Worm (Caenorhabditis elegans) whole organism, L4 larva: ENCODE measurements around the gene F15A4.5.

Experiments
- D1046.2 ChIP-seq: fragments of 200-800 bp; sonication (Bioruptor generic); IDR thresholded peaks from 2 replicates; pipeline ENCODE4 v1.3.6; 2022; ENCODE audit warnings: missing genetic modification characterization, missing compliant biosample characterization
- F26F4.8 ChIP-seq: fragments of 200-800 bp; sonication (Bioruptor generic); conservative IDR thresholded peaks from 2 replicates; pipeline ENCODE4 v1.3.6; 2022; ENCODE audit warnings: missing genetic modification characterization, missing compliant biosample characterization
- F44E2.7 ChIP-seq: fragments of 200-800 bp; sonication (Bioruptor generic); IDR thresholded peaks from 2 replicates; pipeline ENCODE4 v2.1.2; 2022; ENCODE audit warnings: missing genetic modification characterization, missing compliant biosample characterization
- F49E8.2 ChIP-seq: sonication (generic microtip); optimal IDR thresholded peaks from 2 replicates; lab custom pipeline; 2016; ENCODE audit warnings: missing compliant biosample characterization, mild to moderate bottlenecking, missing genetic modification characterization, borderline replicate concordance
- T20F7.1 ChIP-seq: fragments of 200-800 bp; sonication (Bioruptor generic); optimal IDR thresholded peaks from 2 replicates; lab custom pipeline; 2018; ENCODE audit warnings: mild to moderate bottlenecking, missing genetic modification characterization, missing compliant biosample characterization
- T26A8.4 ChIP-seq: fragments of 200-800 bp; sonication (Bioruptor generic); IDR thresholded peaks from 2 replicates; pipeline ENCODE4 v1.3.6; 2022; ENCODE audit warnings: missing genetic modification characterization, missing compliant biosample characterization
- ZK337.2 ChIP-seq: fragments of 200-800 bp; sonication (Bioruptor generic); IDR thresholded peaks from 2 replicates; pipeline ENCODE4 v1.3.6; 2022; ENCODE audit warnings: missing genetic modification reagents, missing genetic modification characterization, missing compliant biosample characterization
- ZK546.5 ChIP-seq, 2 experiments: sonication (generic microtip); optimal IDR thresholded peaks; 2 replicates each; lab custom pipeline; 2017; ENCODE audit warnings: missing biosample characterization in 2 of 2, missing genetic modification characterization in 2 of 2
- aha-1 ChIP-seq: fragments of 150-350 bp; peaks from one replicate; lab custom pipeline; 2014; ENCODE audit warnings: missing biosample characterization, missing genetic modification characterization
- aly-2 ChIP-seq: sonication (generic microtip); optimal IDR thresholded peaks from 2 replicates; lab custom pipeline; 2018; ENCODE audit warnings: missing biosample characterization, missing genetic modification characterization
- arid-1 ChIP-seq: fragments of 200-800 bp; sonication (Bioruptor generic); conservative IDR thresholded peaks from 2 replicates; pipeline ENCODE4 v1.3.6; 2022; ENCODE audit warnings: missing genetic modification reagents, missing genetic modification characterization, missing compliant biosample characterization
- ceh-20 ChIP-seq: fragments of 200-800 bp; sonication (Bioruptor generic); IDR thresholded peaks from 2 replicates; pipeline ENCODE4 v1.3.6; 2022; ENCODE audit warnings: missing genetic modification reagents, missing genetic modification characterization, missing compliant biosample characterization
- ceh-28 ChIP-seq: fragments of 150-350 bp; optimal IDR thresholded peaks from 2 replicates; lab custom pipeline; 2014; ENCODE audit warnings: missing biosample characterization, missing genetic modification reagents, missing genetic modification characterization
- ceh-44 ChIP-seq: fragments of 200-800 bp; sonication (Bioruptor generic); IDR thresholded peaks from 2 replicates; pipeline ENCODE4 v1.3.6; 2022; ENCODE audit warnings: missing genetic modification reagents, missing genetic modification characterization, missing compliant biosample characterization
- ceh-82 ChIP-seq: sonication (generic microtip); optimal IDR thresholded peaks from 2 replicates; lab custom pipeline; 2017; ENCODE audit warnings: missing biosample characterization, missing genetic modification characterization
- cey-2 ChIP-seq: sonication (generic microtip); optimal IDR thresholded peaks from 3 replicates; lab custom pipeline; 2017; ENCODE audit warnings: missing genetic modification characterization, mild to moderate bottlenecking, missing compliant biosample characterization, antibody characterized with exemption, borderline replicate concordance; ENCODE audit not compliant: insufficient read depth
- daf-8 ChIP-seq: fragments of 200-800 bp; sonication (Bioruptor generic); IDR thresholded peaks from 2 replicates; pipeline ENCODE4 v1.3.6; 2022; ENCODE audit warnings: missing genetic modification characterization, missing compliant biosample characterization
- dmd-8 ChIP-seq: fragments of 200-800 bp; sonication (Bioruptor generic); IDR thresholded peaks from 2 replicates; pipeline ENCODE4 v1.3.6; 2022; ENCODE audit warnings: missing genetic modification characterization, missing compliant biosample characterization
- dmd-9 ChIP-seq: fragments of 200-800 bp; sonication (Bioruptor generic); IDR thresholded peaks from 2 replicates; pipeline ENCODE4 v1.3.6; 2022; ENCODE audit warnings: missing genetic modification reagents, missing genetic modification characterization, missing compliant biosample characterization
- duxl-1 ChIP-seq: sonication (generic microtip); optimal IDR thresholded peaks from 2 replicates; lab custom pipeline; 2016; ENCODE audit warnings: mild to moderate bottlenecking, missing genetic modification characterization, moderate library complexity, missing compliant biosample characterization; ENCODE audit not compliant: poor library complexity
- egl-27 ChIP-seq: sonication (generic microtip); optimal IDR thresholded peaks from 3 replicates; lab custom pipeline; 2017; ENCODE audit warnings: missing biosample characterization, missing genetic modification reagents, missing genetic modification characterization
- hif-1 ChIP-seq, 2 experiments: sonication (generic microtip); optimal IDR thresholded peaks; 2 replicates each; lab custom pipeline; 2016 to 2017; ENCODE audit warnings: missing compliant biosample characterization in 2 of 2, missing genetic modification characterization in 2 of 2, missing genetic modification reagents in 2 of 2, missing genotype in 2 of 2, mild to moderate bottlenecking in 1 of 2
- hlh-11 ChIP-seq: fragments of 200-800 bp; sonication (Bioruptor generic); optimal IDR thresholded peaks from 2 replicates; lab custom pipeline; 2018; ENCODE audit warnings: mild to moderate bottlenecking, missing genetic modification characterization, missing compliant biosample characterization
- hlh-30 ChIP-seq: sonication (generic microtip); optimal IDR thresholded peaks from 2 replicates; lab custom pipeline; 2017; ENCODE audit warnings: antibody characterized with exemption, mild to moderate bottlenecking, missing genetic modification characterization, missing compliant biosample characterization; ENCODE audit not compliant: insufficient read depth
- lim-7 ChIP-seq: fragments of 200-800 bp; sonication (Bioruptor generic); IDR thresholded peaks from 2 replicates; pipeline ENCODE4 v1.3.6; 2022; ENCODE audit warnings: missing genetic modification characterization, missing compliant biosample characterization
- lin-1 ChIP-seq: fragments of 200-800 bp; sonication (Bioruptor generic); IDR thresholded peaks from 2 replicates; pipeline ENCODE4 v1.3.6; 2022; ENCODE audit warnings: missing genetic modification reagents, missing genetic modification characterization, missing compliant biosample characterization
- lin-13 ChIP-seq: fragments of 150-350 bp; optimal IDR thresholded peaks from 2 replicates; lab custom pipeline; 2014; ENCODE audit warnings: missing biosample characterization, missing genetic modification reagents, missing genetic modification characterization
- lin-15B ChIP-seq: fragments of 150-350 bp; sonication (generic microtip); optimal IDR thresholded peaks from 3 replicates; lab custom pipeline; 2014; ENCODE audit warnings: missing biosample characterization, missing genetic modification characterization
- lin-38 ChIP-seq: fragments of 200-800 bp; sonication (Bioruptor generic); IDR thresholded peaks from 2 replicates; pipeline ENCODE4 v1.3.6; 2022; ENCODE audit warnings: missing genetic modification reagents, missing genetic modification characterization, missing compliant biosample characterization
- mdt-29 ChIP-seq: fragments of 200-800 bp; sonication (Bioruptor generic); IDR thresholded peaks from 2 replicates; pipeline ENCODE4 v1.3.6; 2022; ENCODE audit warnings: missing genetic modification reagents, missing genetic modification characterization, missing compliant biosample characterization
- nhr-102 ChIP-seq: sonication (generic microtip); optimal IDR thresholded peaks from 2 replicates; lab custom pipeline; 2016; ENCODE audit warnings: mild to moderate bottlenecking, missing genetic modification characterization, moderate library complexity, missing compliant biosample characterization
- nhr-11 ChIP-seq: fragments of 150-350 bp; optimal IDR thresholded peaks from 2 replicates; lab custom pipeline; 2014; ENCODE audit warnings: missing biosample characterization, missing genetic modification characterization
- nhr-111 ChIP-seq: fragments of 200-800 bp; sonication (Bioruptor generic); optimal IDR thresholded peaks from 2 replicates; lab custom pipeline; 2018; ENCODE audit warnings: mild to moderate bottlenecking, missing genetic modification characterization, missing compliant biosample characterization
- nhr-237 ChIP-seq: sonication (generic microtip); optimal IDR thresholded peaks from 2 replicates; lab custom pipeline; 2017; ENCODE audit warnings: missing biosample characterization, missing genetic modification characterization
- nhr-42 ChIP-seq: fragments of 200-800 bp; sonication (Bioruptor generic); IDR thresholded peaks from 2 replicates; pipeline ENCODE4 v1.3.6; 2022; ENCODE audit warnings: missing genetic modification characterization, missing compliant biosample characterization
- php-3 ChIP-seq: fragments of 200-800 bp; sonication (Bioruptor generic); IDR thresholded peaks from 2 replicates; pipeline ENCODE4 v1.3.6; 2022; ENCODE audit warnings: missing genetic modification reagents, missing genetic modification characterization, missing compliant biosample characterization
- pqm-1 ChIP-seq: sonication (generic microtip); optimal IDR thresholded peaks from 2 replicates; lab custom pipeline; 2017; ENCODE audit warnings: missing biosample characterization, missing genetic modification characterization
- rbr-2 ChIP-seq: sonication (generic microtip); optimal IDR thresholded peaks from 2 replicates; lab custom pipeline; 2016; ENCODE audit warnings: missing genotype, missing genetic modification characterization, missing compliant biosample characterization
- saeg-2 ChIP-seq: fragments of 200-800 bp; sonication (Bioruptor generic); IDR thresholded peaks from 2 replicates; pipeline ENCODE4 v1.3.6; 2022; ENCODE audit warnings: missing genetic modification reagents, missing genetic modification characterization, missing compliant biosample characterization
- skn-1 ChIP-seq: fragments of 150-350 bp; optimal IDR thresholded peaks from 2 replicates; lab custom pipeline; 2014; ENCODE audit warnings: missing biosample characterization, missing genetic modification characterization
- unc-39 ChIP-seq: sonication (generic microtip); optimal IDR thresholded peaks from 2 replicates; lab custom pipeline; 2017; ENCODE audit warnings: missing biosample characterization, missing genetic modification characterization
- vab-7 ChIP-seq: fragments of 200-800 bp; sonication (Bioruptor generic); IDR thresholded peaks from 2 replicates; pipeline ENCODE4 v1.3.6; 2022; ENCODE audit warnings: missing genetic modification reagents, missing genetic modification characterization, missing compliant biosample characterization
- zag-1 ChIP-seq: fragments of 150-350 bp; optimal IDR thresholded peaks from 2 replicates; lab custom pipeline; 2014; ENCODE audit warnings: missing biosample characterization, missing genetic modification characterization

The F15A4.5 gene

DNA sequence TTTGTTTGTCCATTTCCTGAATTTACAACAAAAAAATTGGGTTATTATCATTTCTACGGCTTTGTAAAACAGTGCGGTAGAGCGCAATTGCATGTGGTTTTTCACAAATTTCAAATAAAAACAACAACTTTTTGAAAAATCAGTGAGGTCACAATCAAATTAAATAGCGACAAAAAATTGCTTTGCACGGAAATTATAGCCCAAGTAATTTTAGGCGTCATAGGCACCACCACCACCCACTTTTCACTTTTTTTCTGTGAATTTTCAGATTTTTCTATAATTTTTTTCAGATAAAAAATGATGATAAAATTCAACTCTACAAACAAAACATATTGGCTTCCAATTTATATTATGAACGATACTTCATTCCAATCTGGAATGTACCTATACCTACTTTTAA is 13.8 kb downstream of the F15A4.5 start, which contains the start of gene sre-38:
TSS of gene sre-38 (plus strand) at position 301 of the 400 bp plus-strand sequence.
- TF ChIP-seq dmd-8 (GFP tag; lab: Robert Waterston, UW) (no peak), saeg-2 (GFP tag; lab: Robert Waterston, UW) (no peak), arid-1 (no peak), skn-1 (tag; lab: Kevin White, UChicago) (no peak), nhr-111 (no peak), daf-8 (no peak), lim-7 (GFP tag; lab: Robert Waterston, UW) (no peak), pqm-1 (tag; lab: Kevin White, UChicago) (no peak), ceh-20 (GFP tag; lab: Robert Waterston, UW) (no peak), lin-15B (tag; lab: Kevin White, UChicago) (no peak), T20F7.1 (GFP tag; lab: Kevin White, UChicago) (no peak), ceh-82 (no peak), aly-2 (tag; lab: Kevin White, UChicago) (no peak), F44E2.7 (GFP tag; lab: Robert Waterston, UW) (no peak), duxl-1 (tag; lab: Kevin White, UChicago) (no peak), cey-2 (no peak), nhr-102 (tag; lab: Kevin White, UChicago) (no peak), lin-38 (GFP tag; lab: Robert Waterston, UW) (no peak), nhr-11 (tag; lab: Kevin White, UChicago) (no peak)
- TF ChIP-seq, all 104 proteins: peak for 0

DNA sequence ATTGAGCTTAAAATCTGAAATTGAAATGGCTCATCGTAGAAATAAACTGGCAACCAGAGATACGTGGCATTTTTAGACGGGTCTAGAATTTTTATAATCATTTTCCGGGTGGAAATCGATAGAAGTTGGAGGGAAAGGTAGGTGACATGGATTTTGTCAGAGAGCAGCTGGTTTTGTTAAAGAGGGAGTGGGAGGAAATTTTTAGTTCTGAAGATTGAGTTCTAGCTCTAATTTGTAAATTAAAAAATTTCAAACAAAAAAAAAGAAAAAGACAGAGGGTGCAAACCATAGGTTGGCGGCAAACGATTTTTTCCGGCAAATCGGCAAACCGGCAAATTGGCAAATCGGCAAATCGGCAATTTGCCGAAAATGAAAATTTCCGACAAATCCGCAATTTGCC is 14.4 kb downstream of the F15A4.5 start, which contains the start of gene sre-32:
TSS of gene sre-32 (minus strand) at position 101 of the 400 bp plus-strand sequence.
- TF ChIP-seq ZK546.5 (tag; optimal IDR thresholded peaks at IDR 0.05; lab: Kevin White, UChicago), result no peak
- no peak for TF ChIP-seq nhr-42 (GFP tag; lab: Robert Waterston, UW)
- no peak for TF ChIP-seq F26F4.8
- no peak for TF ChIP-seq zag-1
- TF ChIP-seq hlh-11, result no peak
- TF ChIP-seq T26A8.4 (GFP tag; lab: Robert Waterston, UW), result no peak
- TF ChIP-seq ceh-28 (tag; lab: Kevin White, UChicago), result no peak

ce11 chrII:12452754-12453352 is 18.2 kb downstream of the F15A4.5 start, which contains the start of the genes sre-35 and sre-33:
sre-35 (minus strand) TSS chrII:12452854.
sre-33 (plus strand) TSS chrII:12453302.
- TF ChIP-seq rbr-2 (tag; lab: Kevin White, UChicago) (no peak), aha-1 (tag; lab: Kevin White, UChicago) (peak; percentile 81)

DNA sequence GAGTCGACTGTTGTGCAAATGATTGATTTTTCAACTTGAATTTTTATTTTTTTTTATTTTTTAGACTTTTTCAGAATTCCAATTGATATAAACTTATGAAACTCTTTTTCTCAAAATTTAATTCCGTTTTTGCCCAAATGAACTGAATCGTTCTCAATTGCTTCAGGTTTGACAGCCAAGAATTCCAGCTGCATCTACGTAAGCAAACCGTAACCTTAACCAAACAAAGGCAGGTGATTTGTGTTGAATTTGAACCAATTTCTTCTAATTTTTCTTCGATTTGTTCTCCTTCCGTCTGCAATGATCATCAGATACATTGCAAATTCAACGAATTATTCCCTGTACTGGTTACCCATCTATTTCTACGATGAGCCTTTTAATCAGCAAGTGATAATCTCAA is 21.2 kb downstream of the F15A4.5 start, which contains the start of gene sre-34:
TSS of gene sre-34 (plus strand) at position 301 of the 400 bp plus-strand sequence.
- TF ChIP-seq dmd-9 (GFP tag; lab: Robert Waterston, UW) (no peak), hlh-30 (tag; lab: Kevin White, UChicago) (no peak), lin-13 (GFP tag; lab: Kevin White, UChicago) (no peak), ZK337.2 (GFP tag; lab: Robert Waterston, UW) (no peak), F49E8.2 (tag; lab: Kevin White, UChicago) (no peak), aha-1 (tag; lab: Kevin White, UChicago) (no peak), saeg-2 (GFP tag; lab: Robert Waterston, UW) (no peak), rbr-2 (tag; lab: Kevin White, UChicago) (no peak)

DNA sequence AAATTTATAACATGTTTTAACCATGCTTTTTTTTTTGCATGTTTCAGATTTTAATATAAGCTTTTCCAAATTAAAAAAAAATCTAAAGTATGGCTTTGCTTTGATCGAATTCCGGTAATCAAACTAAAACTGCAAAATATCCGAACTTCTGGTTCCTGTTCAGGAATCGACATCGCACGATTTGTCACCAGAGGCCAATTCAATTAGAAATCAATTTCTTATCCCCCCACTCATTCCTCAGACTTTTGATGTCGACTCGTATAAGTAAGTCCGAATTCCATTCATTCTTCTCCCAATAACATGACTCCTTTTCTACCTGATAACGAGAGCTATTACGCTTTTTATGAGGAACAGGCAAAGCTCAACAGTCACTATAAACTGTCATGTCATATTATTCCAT is 22.8 kb downstream of the F15A4.5 start, which contains the start of gene srh-27:
TSS of gene srh-27 (plus strand) at position 301 of the 400 bp plus-strand sequence.
- TF ChIP-seq D1046.2 (GFP tag; lab: Robert Waterston, UW), result no peak
- no peak for TF ChIP-seq hif-1 (tag; optimal IDR thresholded peaks at IDR 0.05; lab: Kevin White, UChicago)
- TF ChIP-seq lin-1, result no peak
- no peak for TF ChIP-seq lin-13 (GFP tag; lab: Kevin White, UChicago)
- TF ChIP-seq ceh-82, result no peak
- TF ChIP-seq ceh-20 (GFP tag; lab: Robert Waterston, UW), result no peak
- no peak for TF ChIP-seq lin-15B (tag; lab: Kevin White, UChicago)
- TF ChIP-seq egl-27 (tag; lab: Kevin White, UChicago), result no peak
- no peak for TF ChIP-seq mdt-29
- no peak for TF ChIP-seq nhr-237
- TF ChIP-seq nhr-102 (tag; lab: Kevin White, UChicago), result no peak
- no peak for TF ChIP-seq vab-7 (GFP tag; lab: Robert Waterston, UW)
- no peak for TF ChIP-seq unc-39 (tag; lab: Kevin White, UChicago)
- TF ChIP-seq ceh-44 (GFP tag; lab: Robert Waterston, UW), result no peak
- TF ChIP-seq php-3, result no peak
